Worm (Caenorhabditis elegans): ENCODE measurements around the gene flp-20.
A peak's percentile ranks its signal among the peaks of the same experiment; 100 is the strongest.

The flp-20 gene

DNA sequence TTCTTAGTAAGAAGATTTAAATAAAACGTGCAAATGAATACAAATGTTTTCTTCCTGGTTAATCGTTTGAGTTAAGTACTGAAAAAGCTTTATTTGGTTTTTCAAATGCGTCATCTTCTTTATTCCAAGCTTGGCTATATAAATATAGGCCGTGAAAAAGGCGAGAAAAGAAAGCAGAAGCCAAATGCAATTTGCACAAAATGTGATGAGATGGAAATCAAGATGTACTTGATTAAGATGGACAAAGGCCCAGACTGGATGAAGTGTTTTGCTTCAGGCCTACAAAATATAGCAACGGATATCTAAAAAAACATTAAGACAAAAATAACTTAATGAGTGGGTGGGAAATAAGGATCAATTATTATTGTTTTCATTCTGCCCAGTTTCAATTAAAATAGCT, 22.5 kb upstream of the flp-20 start:
- TF ChIP-seq peb-1 (tag; optimal IDR thresholded peaks at IDR 0.05), result no peak
- TF ChIP-seq ZK546.5 (tag; optimal IDR thresholded peaks at IDR 0.05), result no peak
- TF ChIP-seq lin-39 (tag; optimal IDR thresholded peaks at IDR 0.05), result no peak
- no peak for TF ChIP-seq mab-5 (tag; optimal IDR thresholded peaks at IDR 0.05)
- no peak for TF ChIP-seq nhr-129 (tag; optimal IDR thresholded peaks at IDR 0.05)
- TF ChIP-seq nhr-25 (tag; optimal IDR thresholded peaks at IDR 0.05), result no peak
- no peak for TF ChIP-seq blmp-1 (tag; optimal IDR thresholded peaks at IDR 0.05; ENCODE audit: insufficient read depth)
- TF ChIP-seq nhr-10 (tag; optimal IDR thresholded peaks at IDR 0.05), result no peak
- TF ChIP-seq ztf-11 (tag; optimal IDR thresholded peaks at IDR 0.05), result no peak
- TF ChIP-seq gmeb-1 (tag; optimal IDR thresholded peaks at IDR 0.05), result no peak
- TF ChIP-seq nhr-237 (tag; optimal IDR thresholded peaks at IDR 0.05), result no peak
- no peak for TF ChIP-seq ama-1 (optimal IDR thresholded peaks at IDR 0.05)
- no peak for TF ChIP-seq nhr-6 (tag; optimal IDR thresholded peaks at IDR 0.05)
- no peak for TF ChIP-seq sem-4 (tag; optimal IDR thresholded peaks at IDR 0.05)

DNA sequence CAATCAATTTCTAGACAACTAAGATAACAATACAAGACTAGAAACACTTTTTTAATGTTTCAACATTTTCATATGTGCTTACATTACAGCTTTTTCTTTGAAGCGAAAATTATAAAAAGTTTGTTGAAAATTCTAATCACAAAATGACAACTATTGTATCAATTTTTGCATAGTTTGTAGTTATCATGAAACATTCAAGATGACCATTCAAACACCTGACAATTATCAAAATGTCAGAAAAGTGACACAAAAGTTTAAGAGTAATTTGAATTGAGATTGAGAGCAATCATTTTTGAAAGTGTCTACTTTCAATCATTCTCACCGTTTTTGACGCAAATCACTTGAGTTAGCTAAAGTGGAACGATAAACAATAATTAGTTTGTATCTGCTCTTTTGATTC, 20.2 kb upstream of the flp-20 start:
- TF ChIP-seq elt-3 (tag; optimal IDR thresholded peaks at IDR 0.05), result no peak
- TF ChIP-seq nhr-10 (tag; optimal IDR thresholded peaks at IDR 0.05), result no peak
- no peak for TF ChIP-seq lin-39 (tag; optimal IDR thresholded peaks at IDR 0.05)
- no peak for TF ChIP-seq F13H6.1 (tag; optimal IDR thresholded peaks at IDR 0.05)
- TF ChIP-seq nhr-6 (tag; optimal IDR thresholded peaks at IDR 0.05), result no peak
- no peak for TF ChIP-seq sem-4 (tag; optimal IDR thresholded peaks at IDR 0.05)
- TF ChIP-seq crh-2 (tag; optimal IDR thresholded peaks at IDR 0.05), result no peak
- no peak for TF ChIP-seq snpc-4 (tag; optimal IDR thresholded peaks at IDR 0.05)
- no peak for TF ChIP-seq alr-1 (tag; optimal IDR thresholded peaks at IDR 0.05)

DNA sequence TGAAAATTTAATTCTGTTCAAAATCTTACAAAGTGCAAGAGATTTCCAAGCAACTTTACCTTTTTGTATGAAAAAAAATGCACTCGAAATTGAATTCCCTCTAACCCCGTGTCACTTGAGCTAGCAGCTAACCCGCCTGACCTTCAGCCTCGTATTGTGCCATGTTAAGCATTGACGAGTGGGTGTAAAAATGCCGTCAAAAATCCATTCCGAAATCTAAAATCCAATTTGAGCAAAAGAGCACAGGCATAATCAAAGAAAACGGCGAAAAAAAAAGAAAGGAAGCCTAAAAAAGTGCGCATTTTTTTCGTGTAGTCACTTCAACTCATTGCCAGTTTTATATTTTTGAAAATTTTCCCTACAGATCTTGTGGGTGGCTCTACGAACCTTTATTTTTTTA, 14.8 kb upstream of the flp-20 start, which contains the start of gene pkc-2:
TSS of gene pkc-2 (plus strand) at position 318 of the 400 bp plus-strand sequence.
- TF ChIP-seq nhr-77 (tag; optimal IDR thresholded peaks at IDR 0.05), result no peak
- TF ChIP-seq fos-1 (tag; optimal IDR thresholded peaks at IDR 0.05), result no peak

DNA sequence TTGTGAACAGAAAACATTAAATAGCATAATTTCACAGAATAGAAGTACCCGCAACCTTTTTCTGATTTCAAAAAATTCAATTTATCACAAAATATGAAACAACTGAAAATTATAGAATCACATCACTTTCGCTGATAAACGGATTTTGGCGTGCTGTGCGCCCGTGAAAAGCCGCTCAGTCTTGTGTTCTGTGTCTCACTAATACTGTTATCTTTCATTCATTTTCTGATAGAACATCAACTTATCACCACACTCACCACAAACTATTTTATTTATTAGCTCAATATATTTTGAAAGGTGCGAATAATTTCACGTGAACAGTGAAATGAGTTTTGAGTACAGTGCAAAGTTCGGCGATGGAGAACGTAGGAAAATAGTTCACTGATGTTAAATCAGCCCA, 14.4 kb upstream of the flp-20 start:
- TF ChIP-seq peb-1 (tag; optimal IDR thresholded peaks at IDR 0.05) (no peak), sem-4 (tag; optimal IDR thresholded peaks at IDR 0.05) (no peak), sma-9 (GFP tag; optimal IDR thresholded peaks at IDR 0.05) (peak; percentile 56), sma-9 (tag; optimal IDR thresholded peaks at IDR 0.05) (no peak), elt-1 (tag; optimal IDR thresholded peaks at IDR 0.05) (no peak), fos-1 (tag; optimal IDR thresholded peaks at IDR 0.05) (peak; percentile 45), ceh-16 (tag; optimal IDR thresholded peaks at IDR 0.05) (no peak)

DNA sequence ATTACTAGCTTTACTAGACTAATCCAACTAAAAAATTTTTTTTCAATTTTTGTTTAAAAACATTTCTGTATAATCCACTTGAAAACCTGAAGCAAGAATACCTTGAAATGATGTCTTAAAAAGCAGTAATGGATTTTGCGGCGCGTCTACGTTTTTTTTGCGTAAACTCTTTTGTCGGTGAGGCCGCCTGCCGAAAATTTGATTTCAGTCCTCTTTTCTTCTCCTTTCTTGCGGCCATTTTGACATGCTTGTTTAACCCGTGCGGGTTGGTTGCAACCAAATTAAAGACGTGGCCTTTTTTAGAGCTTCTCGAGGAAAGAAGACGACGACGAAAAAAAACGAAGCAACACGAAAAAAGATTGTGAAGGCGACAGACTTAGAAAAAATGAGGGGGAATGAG, 11.4 kb upstream of the flp-20 start:
- no peak for TF ChIP-seq fos-1 (tag; optimal IDR thresholded peaks at IDR 0.05)
- TF ChIP-seq sma-3 (GFP tag; optimal IDR thresholded peaks at IDR 0.05), result no peak
- no peak for TF ChIP-seq egl-27 (tag; optimal IDR thresholded peaks at IDR 0.05)
- TF ChIP-seq crh-2 (tag; optimal IDR thresholded peaks at IDR 0.05), result no peak

DNA sequence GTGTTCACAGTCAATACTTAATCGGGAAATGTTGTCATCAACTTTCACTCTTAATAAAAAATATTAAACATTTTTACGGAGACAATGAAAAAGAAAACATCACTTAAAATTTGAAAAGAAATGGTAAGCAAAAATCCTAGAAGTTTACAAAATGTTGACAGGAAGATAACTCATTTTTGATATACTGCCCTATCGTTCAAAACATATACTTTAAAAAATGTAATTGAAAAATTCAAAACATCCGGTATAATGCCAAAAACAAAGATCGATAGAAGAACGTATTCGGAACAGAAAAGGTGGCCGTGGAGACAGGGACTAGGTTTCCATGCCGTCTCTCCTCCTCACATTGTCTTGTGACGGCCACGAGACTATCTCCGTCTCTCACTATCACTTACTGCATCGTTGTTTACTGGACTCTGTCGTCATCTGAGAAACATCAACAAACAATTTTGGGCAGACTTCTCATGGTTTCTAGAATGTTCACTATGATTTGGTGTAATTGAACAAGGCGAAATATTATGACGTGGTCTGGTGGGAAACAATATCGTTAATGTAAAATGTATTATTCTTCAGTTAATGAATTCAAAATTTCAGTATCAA, 2.2 kb downstream of the flp-20 start, which contains the start of gene oga-1:
TSS of gene oga-1 (minus strand) at position 51 of the 600 bp plus-strand sequence.
- TF ChIP-seq elt-3 (tag; optimal IDR thresholded peaks at IDR 0.05) (no peak), mdl-1 (tag; optimal IDR thresholded peaks at IDR 0.05) (peak; percentile 87 to 88), crh-2 (tag; optimal IDR thresholded peaks at IDR 0.05) (peak; percentile 92), mab-5 (tag; optimal IDR thresholded peaks at IDR 0.05) (peak; percentile 39), blmp-1 (tag; optimal IDR thresholded peaks at IDR 0.05; ENCODE audit: insufficient read depth) (peak; percentile 24), nhr-77 (tag; optimal IDR thresholded peaks at IDR 0.05) (no peak), fos-1 (tag; optimal IDR thresholded peaks at IDR 0.05) (peak; percentile 77), gmeb-1 (tag; optimal IDR thresholded peaks at IDR 0.05) (no peak), R02D3.7 (tag; optimal IDR thresholded peaks at IDR 0.05) (no peak), nhr-6 (tag; optimal IDR thresholded peaks at IDR 0.05) (peak; percentile 11), C34F6.9 (tag; optimal IDR thresholded peaks at IDR 0.05) (peak; percentile 94), egl-27 (tag; optimal IDR thresholded peaks at IDR 0.05) (peak; percentile 18), lin-39 (tag; optimal IDR thresholded peaks at IDR 0.05) (no peak), lsy-2 (tag; optimal IDR thresholded peaks at IDR 0.05) (peak in 1 of 2 experiments; percentile 83), sem-4 (tag; optimal IDR thresholded peaks at IDR 0.05) (peak; percentile 11), lin-11 (tag; optimal IDR thresholded peaks at IDR 0.05) (peak; percentile 33), unc-39 (tag; optimal IDR thresholded peaks at IDR 0.05) (no peak), nhr-25 (tag; optimal IDR thresholded peaks at IDR 0.05) (peak; percentile 73), ZK546.5 (tag; optimal IDR thresholded peaks at IDR 0.05) (no peak), ztf-4 (tag; optimal IDR thresholded peaks at IDR 0.05) (peak; percentile 54), mbf-1 (tag; optimal IDR thresholded peaks at IDR 0.05) (no peak), sma-9 (GFP tag; optimal IDR thresholded peaks at IDR 0.05) (peak; percentile 70), sma-9 (tag; optimal IDR thresholded peaks at IDR 0.05) (no peak), nhr-129 (tag; optimal IDR thresholded peaks at IDR 0.05) (peak; percentile 95), zag-1 (tag; optimal IDR thresholded peaks at IDR 0.05) (peak; percentile 4), unc-55 (GFP tag; optimal IDR thresholded peaks at IDR 0.05) (peak; percentile 71), F13H6.1 (tag; optimal IDR thresholded peaks at IDR 0.05) (no peak), dmd-4 (tag; optimal IDR thresholded peaks at IDR 0.05) (no peak), Y55F3AM.14 (GFP tag; optimal IDR thresholded peaks at IDR 0.05) (no peak), lin-13 (GFP tag; optimal IDR thresholded peaks at IDR 0.05) (peak; percentile 60), nhr-21 (tag; optimal IDR thresholded peaks at IDR 0.05) (peak; percentile 60)

Measured in whole organism, L2 larva.